Fruit fly (Drosophila melanogaster): ENCODE results near the gene CG32808.

CG32808 gene

dm6 chrX:1460278-1460872, 9.2 kb downstream of the CG32808 start, which contains the start of gene Lrpprc2 (continued):
- TF ChIP-seq stwl (tag; optimal IDR thresholded peaks at IDR 0.05) (peak; percentile 37), Ets97D (GFP tag; optimal IDR thresholded peaks at IDR 0.05) (peak; percentile 80), CG1024 (GFP tag; IDR thresholded peaks at IDR 0.05) (no peak), CG10543 (GFP tag; optimal IDR thresholded peaks at IDR 0.05) (peak; percentile 6), CG15011 (GFP tag; optimal IDR thresholded peaks at IDR 0.05) (no peak), CG17912 (GFP tag; optimal IDR thresholded peaks at IDR 0.05) (peak; percentile 28), CG3995 (GFP tag; optimal IDR thresholded peaks at IDR 0.05) (no peak), Dll (GFP tag; IDR thresholded peaks at IDR 0.05; ENCODE audit: partially characterized antibody) (0 out of 4 replicates have a peak, but pooled peaks have one; percentile 27), pfk (GFP tag; optimal IDR thresholded peaks at IDR 0.05) (peak; percentile 34), Mes4 (GFP tag; optimal IDR thresholded peaks at IDR 0.05) (no peak), Hmx (GFP tag; optimal IDR thresholded peaks at IDR 0.05) (no peak), CG34422 (GFP tag; IDR thresholded peaks at IDR 0.05) (peak; percentile 52; the same call in 1 of the 3 replicates), Ssrp (tag; optimal IDR thresholded peaks at IDR 0.05) (no peak), Myb (GFP tag; optimal IDR thresholded peaks at IDR 0.05) (peak; percentile 91), CG12942 (GFP tag; optimal IDR thresholded peaks at IDR 0.05) (no peak), Dp (GFP tag; optimal IDR thresholded peaks at IDR 0.05) (peak; percentile 59), so (GFP tag; IDR thresholded peaks at IDR 0.05) (no peak), CG1602 (GFP tag; optimal IDR thresholded peaks at IDR 0.05) (no peak), CG6683 (GFP tag; optimal IDR thresholded peaks at IDR 0.05) (no peak), Dip2 (GFP tag; IDR thresholded peaks at IDR 0.05) (no peak), tx (GFP tag; optimal IDR thresholded peaks at IDR 0.05) (no peak), lov (optimal IDR thresholded peaks at IDR 0.05) (no peak), lov (GFP tag; IDR thresholded peaks at IDR 0.05) (no peak), vvl (GFP tag; IDR thresholded peaks at IDR 0.05) (0 out of 2 replicates have a peak, but pooled peaks have one; percentile 17), CG9817 (tag; optimal IDR thresholded peaks at IDR 0.05) (no peak), CG14860 (GFP tag; IDR thresholded peaks at IDR 0.05; ENCODE audit: partially characterized antibody) (no peak), CG14710 (tag; optimal IDR thresholded peaks at IDR 0.05) (peak; percentile 24), Dbx (GFP tag; IDR thresholded peaks at IDR 0.05) (no peak), ci (GFP tag; IDR thresholded peaks at IDR 0.05) (peak; percentile 64; the same call in 1 of the 3 replicates), az2 (GFP tag; optimal IDR thresholded peaks at IDR 0.05) (no peak), hkb (optimal IDR thresholded peaks at IDR 0.05) (no peak), hkb (GFP tag; IDR thresholded peaks at IDR 0.05) (no peak), prd (optimal IDR thresholded peaks at IDR 0.05) (no peak), prd (GFP tag; IDR thresholded peaks at IDR 0.05) (no peak), gcm (GFP tag; optimal IDR thresholded peaks at IDR 0.05) (no peak), Elba2 (GFP tag; optimal IDR thresholded peaks at IDR 0.05) (no peak), zfh2 (GFP tag; optimal IDR thresholded peaks at IDR 0.05) (no peak), caup (GFP tag; optimal IDR thresholded peaks at IDR 0.05; ENCODE audit: severe bottlenecking) (no peak), wek (GFP tag; optimal IDR thresholded peaks at IDR 0.05) (peak; percentile 2), abd-A (tag; optimal IDR thresholded peaks at IDR 0.05) (no peak), CG33557 (GFP tag; optimal IDR thresholded peaks at IDR 0.05) (peak; percentile 0), CG15514 (GFP tag; optimal IDR thresholded peaks at IDR 0.05) (peak; percentile 56), dan (GFP tag; IDR thresholded peaks at IDR 0.05) (no peak), E2f2 (GFP tag; IDR thresholded peaks at IDR 0.05) (peak; percentile 72), CG18619 (GFP tag; optimal IDR thresholded peaks at IDR 0.05) (no peak), Pdp1 (GFP tag; optimal IDR thresholded peaks at IDR 0.05) (peak in 1 of 2 experiments; percentile 95), MBD-R2 (GFP tag; IDR thresholded peaks at IDR 0.05) (peak; percentile 85), CG10267 (tag; optimal IDR thresholded peaks at IDR 0.05) (peak; percentile 10), YL-1 (GFP tag; optimal IDR thresholded peaks at IDR 0.05) (peak; percentile 53), klu (GFP tag; IDR thresholded peaks at IDR 0.05) (no peak), CTCF (GFP tag; optimal IDR thresholded peaks at IDR 0.05) (peak; percentile 35)
